Fruit fly (Drosophila melanogaster) whole organism, embryonic: Measurements from ENCODE around the gene fok.

Experiments
- BEAF-32 ChIP-seq: fragments of 200-800 bp; sonication (Bioruptor generic); optimal IDR thresholded peaks from 3 replicates; lab custom pipeline; 2017; ENCODE audit warnings: missing biosample characterization, missing genetic modification characterization, mild to moderate bottlenecking, moderate library complexity, missing genetic modification reagents
- Bteb2 ChIP-seq: fragments of 200-800 bp; sonication (Bioruptor generic); optimal IDR thresholded peaks from 2 replicates; lab custom pipeline; 2016; ENCODE audit warnings: missing biosample characterization, missing genetic modification characterization
- CG11093 ChIP-seq: fragments of 200-800 bp; sonication (Bioruptor generic); IDR thresholded peaks from 3 replicates; pipeline ENCODE4 v1.3.6; 2022; ENCODE audit warnings: missing biosample characterization, missing genetic modification characterization
- CG12219 ChIP-seq: fragments of 200-800 bp; sonication (Bioruptor generic); optimal IDR thresholded peaks from 3 replicates; lab custom pipeline; 2018; ENCODE audit warnings: missing biosample characterization, mild to moderate bottlenecking, missing genetic modification characterization
- CG13287 ChIP-seq: fragments of 200-800 bp; sonication (Bioruptor generic); IDR thresholded peaks from 2 replicates; pipeline ENCODE4 v1.3.6; 2022; ENCODE audit warnings: missing biosample characterization, missing genetic modification characterization; ENCODE audit not compliant: partially characterized antibody
- CG13424 ChIP-seq: fragments of 200-800 bp; sonication (Bioruptor generic); optimal IDR thresholded peaks from 2 replicates; lab custom pipeline; 2019; ENCODE audit warnings: missing biosample characterization, mild to moderate bottlenecking, missing genetic modification characterization, moderate library complexity
- CG13775 ChIP-seq: fragments of 200-800 bp; sonication (Bioruptor generic); optimal IDR thresholded peaks from 3 replicates; lab custom pipeline; 2017; ENCODE audit warnings: missing biosample characterization, mild to moderate bottlenecking, missing genetic modification characterization
- CG14710 ChIP-seq: fragments of 200-800 bp; sonication (Bioruptor generic); optimal IDR thresholded peaks from 3 replicates; lab custom pipeline; 2019; ENCODE audit warnings: missing biosample characterization, mild to moderate bottlenecking, missing genetic modification characterization, moderate library complexity
- CG15269 ChIP-seq: fragments of 200-800 bp; sonication (Bioruptor generic); optimal IDR thresholded peaks from 2 replicates; lab custom pipeline; 2018; ENCODE audit warnings: missing biosample characterization, mild to moderate bottlenecking, missing genetic modification characterization, moderate library complexity
- CG1603 ChIP-seq: fragments of 200-800 bp; sonication (Bioruptor generic); optimal IDR thresholded peaks from 2 replicates; lab custom pipeline; 2019; ENCODE audit warnings: missing biosample characterization, mild to moderate bottlenecking, missing genetic modification characterization, moderate library complexity
- CG16863 ChIP-seq: fragments of 200-800 bp; sonication (Bioruptor generic); optimal IDR thresholded peaks from 3 replicates; lab custom pipeline; 2016; ENCODE audit warnings: missing biosample characterization, missing genetic modification characterization
- CG18262 ChIP-seq: fragments of 200-800 bp; optimal IDR thresholded peaks from 3 replicates; lab custom pipeline; 2019; ENCODE audit warnings: missing biosample characterization, mild to moderate bottlenecking, missing genetic modification characterization, moderate library complexity
- CG30020 ChIP-seq: fragments of 200-800 bp; optimal IDR thresholded peaks from 2 replicates; lab custom pipeline; 2019; ENCODE audit warnings: missing biosample characterization, mild to moderate bottlenecking, missing genetic modification characterization, moderate library complexity
- CG31441 ChIP-seq: fragments of 200-800 bp; sonication (Bioruptor generic); IDR thresholded peaks from 2 replicates; pipeline ENCODE4 v1.3.6; 2022; ENCODE audit warnings: missing biosample characterization, missing genetic modification characterization
- CG3838 ChIP-seq: fragments of 200-800 bp; sonication (Bioruptor generic); optimal IDR thresholded peaks from 3 replicates; lab custom pipeline; 2016; ENCODE audit warnings: missing biosample characterization, missing genetic modification characterization
- CG4730 ChIP-seq: fragments of 200-800 bp; sonication (Bioruptor generic); IDR thresholded peaks from 2 replicates; pipeline ENCODE4 v1.3.6; 2022; ENCODE audit warnings: missing biosample characterization, missing genetic modification characterization
- CG6813 ChIP-seq: fragments of 200-800 bp; sonication (Bioruptor generic); optimal IDR thresholded peaks from 2 replicates; lab custom pipeline; 2017; ENCODE audit warnings: missing biosample characterization, missing genetic modification characterization, mild to moderate bottlenecking, moderate library complexity, missing genetic modification reagents
- CG9437 ChIP-seq: fragments of 200-800 bp; sonication (Bioruptor generic); optimal IDR thresholded peaks from 2 replicates; lab custom pipeline; 2018; ENCODE audit warnings: missing biosample characterization, mild to moderate bottlenecking, missing genetic modification characterization
- Dbx ChIP-seq: fragments of 200-800 bp; sonication (Bioruptor generic); IDR thresholded peaks from 3 replicates; pipeline ENCODE4 v1.3.6; 2022; ENCODE audit warnings: missing biosample characterization, missing genetic modification characterization
- Dip3 ChIP-seq: fragments of 200-800 bp; sonication (Bioruptor generic); optimal IDR thresholded peaks from 3 replicates; lab custom pipeline; 2016; ENCODE audit warnings: missing biosample characterization, missing genetic modification characterization
- Dp ChIP-seq: fragments of 200-800 bp; sonication (Bioruptor generic); optimal IDR thresholded peaks from 2 replicates; lab custom pipeline; 2018; ENCODE audit warnings: missing biosample characterization, mild to moderate bottlenecking, missing genetic modification characterization, moderate library complexity
- ERR ChIP-seq: fragments of 200-800 bp; sonication (Bioruptor generic); optimal IDR thresholded peaks from 2 replicates; lab custom pipeline; 2016; ENCODE audit warnings: missing biosample characterization, missing genetic modification characterization
- Max ChIP-seq: fragments of 200-800 bp; sonication (Bioruptor generic); optimal IDR thresholded peaks from 2 replicates; lab custom pipeline; 2016; ENCODE audit warnings: missing biosample characterization, mild to moderate bottlenecking, missing genetic modification characterization
- Med ChIP-seq: fragments of 200-800 bp; sonication (Bioruptor generic); peaks from one replicate; lab custom pipeline; 2016; ENCODE audit warnings: missing biosample characterization, missing genetic modification characterization, mild to moderate bottlenecking, inconsistent platforms, moderate library complexity
- Oli ChIP-seq: fragments of 200-800 bp; sonication (Bioruptor generic); optimal IDR thresholded peaks from 2 replicates; lab custom pipeline; 2018; ENCODE audit warnings: missing biosample characterization, mild to moderate bottlenecking, missing genetic modification characterization, moderate library complexity
- Ravus ChIP-seq: fragments of 200-800 bp; sonication (Bioruptor generic); IDR thresholded peaks from 2 replicates; pipeline ENCODE4 v1.3.6; 2022; ENCODE audit warnings: missing biosample characterization, missing genetic modification characterization
- ac ChIP-seq: fragments of 200-800 bp; sonication (Bioruptor generic); optimal IDR thresholded peaks from 3 replicates; lab custom pipeline; 2017; ENCODE audit warnings: missing biosample characterization, mild to moderate bottlenecking, missing genetic modification characterization
- ap ChIP-seq: fragments of 200-800 bp; sonication (Bioruptor generic); IDR thresholded peaks from 2 replicates; pipeline ENCODE4 v1.3.6; 2022; ENCODE audit warnings: missing biosample characterization, missing genetic modification characterization
- bbx ChIP-seq: fragments of 200-800 bp; sonication (Bioruptor generic); IDR thresholded peaks from 2 replicates; pipeline ENCODE4 v1.3.6; 2022; ENCODE audit warnings: missing biosample characterization, missing genetic modification characterization; ENCODE audit not compliant: partially characterized antibody
- cas ChIP-seq: fragments of 200-800 bp; sonication (Bioruptor generic); IDR thresholded peaks from 2 replicates; pipeline ENCODE4 v1.3.6; 2022; ENCODE audit warnings: missing biosample characterization, missing genetic modification characterization
- crol ChIP-seq: fragments of 200-800 bp; sonication (Bioruptor generic); IDR thresholded peaks from 2 replicates; pipeline ENCODE4 v1.3.6; 2022; ENCODE audit warnings: missing biosample characterization, missing genetic modification characterization
- crp ChIP-seq, 2 experiments: fragments of 200-800 bp; sonication (Bioruptor generic); optimal IDR thresholded peaks; 2 replicates in 1 of 2; 3 replicates in 1 of 2; lab custom pipeline; 2017; ENCODE audit warnings: missing biosample characterization in 2 of 2, missing genetic modification characterization in 2 of 2, mild to moderate bottlenecking in 1 of 2, moderate library complexity in 1 of 2
- ems ChIP-seq: fragments of 200-800 bp; sonication (Bioruptor generic); optimal IDR thresholded peaks from 3 replicates; lab custom pipeline; 2016; ENCODE audit warnings: missing biosample characterization, missing genetic modification characterization
- fd102C ChIP-seq: fragments of 200-800 bp; sonication (Bioruptor generic); optimal IDR thresholded peaks from 2 replicates; lab custom pipeline; 2018; ENCODE audit warnings: missing biosample characterization, mild to moderate bottlenecking, missing genetic modification characterization, moderate library complexity
- gfzf ChIP-seq: fragments of 200-800 bp; sonication (Bioruptor generic); optimal IDR thresholded peaks from 2 replicates; lab custom pipeline; 2016; ENCODE audit warnings: missing biosample characterization, mild to moderate bottlenecking, missing genetic modification characterization, moderate library complexity
- gsb-n ChIP-seq: fragments of 200-800 bp; sonication (Bioruptor generic); optimal IDR thresholded peaks from 3 replicates; lab custom pipeline; 2018; ENCODE audit warnings: missing biosample characterization, mild to moderate bottlenecking, missing genetic modification characterization
- ham ChIP-seq: fragments of 200-800 bp; sonication (Bioruptor generic); IDR thresholded peaks from 2 replicates; pipeline ENCODE4 v1.3.6; 2022; ENCODE audit warnings: missing biosample characterization, missing genetic modification characterization
- pan ChIP-seq, 4 experiments: fragments of >200 bp in 3 of 4; fragments of 200-800 bp in 1 of 4; sonication (Bioruptor generic) in 1 of 4; optimal IDR thresholded peaks in 3 of 4; IDR thresholded peaks in 1 of 4; 2 replicates each; pipeline versions ENCODE4 v1.3.6 to Lab custom; 2017 to 2022; ENCODE audit warnings: missing biosample characterization in 2 of 4, missing genetic modification characterization in 2 of 4, mixed read lengths in 1 of 4
- pb ChIP-seq: fragments of 200-800 bp; sonication (Bioruptor generic); optimal IDR thresholded peaks from 3 replicates; lab custom pipeline; 2016; ENCODE audit warnings: missing biosample characterization, missing genetic modification characterization
- repo ChIP-seq: fragments of 200-800 bp; sonication (Bioruptor generic); optimal IDR thresholded peaks from 2 replicates; lab custom pipeline; 2016; ENCODE audit warnings: missing biosample characterization, missing genetic modification characterization
- so ChIP-seq: fragments of 200-800 bp; sonication (Bioruptor generic); IDR thresholded peaks from 3 replicates; pipeline ENCODE4 v1.3.6; 2022; ENCODE audit warnings: missing biosample characterization, missing genetic modification characterization
- sob ChIP-seq: fragments of 200-800 bp; sonication (Bioruptor generic); IDR thresholded peaks from 2 replicates; pipeline ENCODE4 v1.3.6; 2022; ENCODE audit warnings: missing biosample characterization, missing genetic modification characterization
- sqz ChIP-seq: fragments of 200-800 bp; sonication (Bioruptor generic); optimal IDR thresholded peaks from 3 replicates; lab custom pipeline; 2018; ENCODE audit warnings: missing biosample characterization, mild to moderate bottlenecking, missing genetic modification characterization
- tap ChIP-seq: fragments of 200-800 bp; optimal IDR thresholded peaks from 3 replicates; lab custom pipeline; 2019; ENCODE audit warnings: missing biosample characterization, mild to moderate bottlenecking, missing genetic modification characterization, moderate library complexity
- tio ChIP-seq: fragments of 200-800 bp; sonication (Bioruptor generic); optimal IDR thresholded peaks from 2 replicates; lab custom pipeline; 2017; ENCODE audit warnings: missing biosample characterization, missing genetic modification characterization, inconsistent platforms
- tx ChIP-seq: fragments of 200-800 bp; sonication (Bioruptor generic); optimal IDR thresholded peaks from 2 replicates; lab custom pipeline; 2016; ENCODE audit warnings: missing biosample characterization, missing genetic modification characterization
- vnd ChIP-seq: fragments of 200-800 bp; sonication (Bioruptor generic); IDR thresholded peaks from 3 replicates; pipeline ENCODE4 v1.3.6; 2022; ENCODE audit warnings: missing biosample characterization, missing genetic modification characterization; ENCODE audit not compliant: partially characterized antibody
- wdn ChIP-seq: fragments of 200-800 bp; sonication (Bioruptor generic); IDR thresholded peaks from 2 replicates; pipeline ENCODE4 v1.3.6; 2022; ENCODE audit warnings: missing biosample characterization, missing genetic modification characterization

The fok gene

DNA sequence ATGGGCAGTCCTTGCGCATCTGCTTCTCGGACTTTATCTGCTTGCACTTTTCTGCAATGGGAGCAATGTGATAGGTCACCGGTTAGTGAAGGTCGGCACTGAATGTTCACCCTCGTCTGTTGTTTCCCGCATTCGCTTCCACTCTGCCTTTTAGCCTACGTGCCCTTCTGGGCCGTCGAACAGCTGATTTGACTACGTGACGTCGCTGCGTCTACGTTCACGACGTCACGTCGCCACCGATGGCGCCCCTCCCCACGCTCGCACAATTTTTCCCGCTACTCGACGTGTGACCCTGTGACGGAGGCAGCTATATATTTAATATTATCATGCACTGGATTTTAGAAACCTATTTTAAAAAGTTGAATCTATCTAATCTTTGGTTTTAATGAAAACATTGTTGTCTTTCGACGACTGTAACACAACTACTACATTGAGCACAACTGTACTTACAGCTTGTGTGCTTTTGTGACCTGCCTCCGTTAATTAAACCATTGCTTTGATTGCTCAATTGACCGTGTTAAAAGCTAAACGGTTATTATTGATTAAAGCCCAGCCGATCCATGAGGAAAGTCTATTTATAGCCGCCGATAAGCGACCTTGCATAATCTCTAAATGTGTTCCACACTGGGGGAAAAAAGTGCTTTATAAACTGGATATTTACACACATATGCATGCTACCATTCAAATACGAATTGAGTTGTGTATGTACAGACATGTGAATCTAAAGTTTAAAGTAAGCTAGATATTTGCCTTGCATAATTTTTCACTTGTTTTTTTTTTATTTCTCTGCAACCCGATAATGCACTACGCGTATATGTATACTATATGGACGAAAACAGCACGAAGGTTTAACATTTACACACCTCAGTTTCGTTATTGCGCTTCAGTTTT is 1.7 kb downstream of the fok start (continued):
- no peak for TF ChIP-seq cas (GFP tag; lab: Robert Waterston, UW)
- no peak for TF ChIP-seq so (GFP tag; lab: Robert Waterston, UW)
- TF ChIP-seq CG9437 (GFP tag; lab: Kevin White, UChicago), result peak; percentile 91
- peak; percentile 23 for TF ChIP-seq CG1603 (tag; lab: Kevin White, UChicago)
- peak; percentile 10 for TF ChIP-seq Oli
- no peak for TF ChIP-seq fd102C
- no peak for TF ChIP-seq ems (GFP tag; lab: Kevin White, UChicago)
- no peak for TF ChIP-seq CG14710 (tag; lab: Kevin White, UChicago)
- TF ChIP-seq Max (GFP tag; lab: Kevin White, UChicago), result no peak
- TF ChIP-seq BEAF-32 (GFP tag; lab: Kevin White, UChicago), result no peak
- TF ChIP-seq repo, result no peak
- 0 out of 3 replicates have a peak, but pooled peaks have one; percentile 4 for TF ChIP-seq CG11093 (GFP tag; lab: Robert Waterston, UW)
- no peak for TF ChIP-seq pan (optimal IDR thresholded peaks at IDR 0.05; lab: Kevin White, UChicago)
- TF ChIP-seq pan (GFP tag; optimal IDR thresholded peaks at IDR 0.05 in 1 of 2, IDR thresholded peaks at IDR 0.05 in 1 of 2), result peak in 1 of 2 experiments; percentile 23
- TF ChIP-seq ERR, result no peak
- no peak for TF ChIP-seq CG6813
- TF ChIP-seq gfzf (GFP tag; lab: Kevin White, UChicago), result no peak
- no peak for TF ChIP-seq vnd (GFP tag; lab: Robert Waterston, UW)
- TF ChIP-seq crp (GFP tag; optimal IDR thresholded peaks at IDR 0.05; lab: Kevin White, UChicago), result peak in 1 of 2 experiments; percentile 68
- TF ChIP-seq CG30020 (tag; lab: Kevin White, UChicago), result no peak
- no peak; the same call in 1 of the 2 replicates for TF ChIP-seq CG13287 (GFP tag; lab: Robert Waterston, UW)
- TF ChIP-seq CG16863 (GFP tag; lab: Kevin White, UChicago), result no peak
- TF ChIP-seq CG13775 (GFP tag; lab: Kevin White, UChicago), result no peak
- TF ChIP-seq Bteb2 (GFP tag; lab: Kevin White, UChicago), result no peak
- no peak for TF ChIP-seq CG4730 (GFP tag; lab: Robert Waterston, UW)
- TF ChIP-seq crol (GFP tag; lab: Robert Waterston, UW), result peak; percentile 58
- no peak for TF ChIP-seq wdn (GFP tag; lab: Robert Waterston, UW)
- no peak for TF ChIP-seq gsb-n (tag; lab: Kevin White, UChicago)
- TF ChIP-seq tx (GFP tag; lab: Kevin White, UChicago), result no peak
- TF ChIP-seq CG13424 (tag; lab: Kevin White, UChicago), result no peak
- no peak for TF ChIP-seq bbx (GFP tag; lab: Robert Waterston, UW)
- TF ChIP-seq tap (tag; lab: Kevin White, UChicago), result peak; percentile 3
- no peak for TF ChIP-seq Ravus
- peak; percentile 44; the same call in 1 of the 2 replicates for TF ChIP-seq sob (GFP tag; lab: Robert Waterston, UW)
- TF ChIP-seq Dbx (GFP tag; lab: Robert Waterston, UW), result no peak
- peak; percentile 13 for TF ChIP-seq sqz (GFP tag; lab: Kevin White, UChicago)
- no peak for TF ChIP-seq Dp (GFP tag; lab: Kevin White, UChicago)
- peak; percentile 4 for TF ChIP-seq tio (GFP tag; lab: Kevin White, UChicago)
- TF ChIP-seq ham (GFP tag; lab: Robert Waterston, UW), result no peak
- TF ChIP-seq Med (GFP tag; lab: Kevin White, UChicago), result peak; percentile 81
- TF ChIP-seq CG18262 (tag; lab: Kevin White, UChicago), result no peak
- no peak for TF ChIP-seq ac (GFP tag; lab: Kevin White, UChicago)
- no peak for TF ChIP-seq ap
- no peak for TF ChIP-seq pb
- TF ChIP-seq CG3838 (GFP tag; lab: Kevin White, UChicago), result no peak
- no peak for TF ChIP-seq CG31441
- no peak for TF ChIP-seq CG12219
- no peak for TF ChIP-seq Dip3
- peak; percentile 7 for TF ChIP-seq CG15269 (tag; lab: Kevin White, UChicago)
